Fruit fly (Drosophila melanogaster): ENCODE measurements around the gene CG12104.

The CG12104 gene

dm6 chr3L:1579169-1579853 is 23.2 kb downstream of the CG12104 start (continued):
- peak; percentile 58 for TF ChIP-seq CG2116 (GFP tag; optimal IDR thresholded peaks at IDR 0.05)
- no peak for TF ChIP-seq Nf-YC (tag; optimal IDR thresholded peaks at IDR 0.05)
- no peak for TF ChIP-seq gsb (GFP tag; IDR thresholded peaks at IDR 0.05)
- no peak for TF ChIP-seq usp (GFP tag; optimal IDR thresholded peaks at IDR 0.05)
- peak; percentile 58 for TF ChIP-seq TFAM (GFP tag; optimal IDR thresholded peaks at IDR 0.05)
- TF ChIP-seq nerfin-2 (GFP tag; IDR thresholded peaks at IDR 0.05; ENCODE audit: partially characterized antibody) = no peak
- peak; percentile 59 for TF ChIP-seq CG30431 (GFP tag; optimal IDR thresholded peaks at IDR 0.05)
- peak; percentile 53 for TF ChIP-seq BtbVII (GFP tag; optimal IDR thresholded peaks at IDR 0.05)
- no peak for TF ChIP-seq Dfd (GFP tag; optimal IDR thresholded peaks at IDR 0.05)
- peak; percentile 81 for TF ChIP-seq CG1529 (GFP tag; optimal IDR thresholded peaks at IDR 0.05)
- no peak for TF ChIP-seq Lpt (GFP tag; optimal IDR thresholded peaks at IDR 0.05)
- TF ChIP-seq ranshi (GFP tag; IDR thresholded peaks at IDR 0.05) = peak; percentile 37
- TF ChIP-seq Fer3 (tag; optimal IDR thresholded peaks at IDR 0.05) = peak; percentile 61
- TF ChIP-seq CG32767 (GFP tag; IDR thresholded peaks at IDR 0.05) = no peak
- peak; percentile 13; the same call in 1 of the 2 replicates for TF ChIP-seq klu (GFP tag; IDR thresholded peaks at IDR 0.05)
- TF ChIP-seq emc (GFP tag; optimal IDR thresholded peaks at IDR 0.05) = no peak
- no peak for TF ChIP-seq CG5245 (GFP tag; optimal IDR thresholded peaks at IDR 0.05)
- TF ChIP-seq vvl (GFP tag; IDR thresholded peaks at IDR 0.05) = peak; percentile 37
- TF ChIP-seq dan (GFP tag; IDR thresholded peaks at IDR 0.05) = no peak
- TF ChIP-seq pita (GFP tag; optimal IDR thresholded peaks at IDR 0.05) = no peak
- no peak for TF ChIP-seq al (GFP tag; IDR thresholded peaks at IDR 0.05)
- peak; percentile 73 for TF ChIP-seq CG2712 (tag; optimal IDR thresholded peaks at IDR 0.05)
- TF ChIP-seq CG17802 (tag; optimal IDR thresholded peaks at IDR 0.05) = peak; percentile 58
- no peak for TF ChIP-seq br (optimal IDR thresholded peaks at IDR 0.05)
- TF ChIP-seq gro (GFP tag; optimal IDR thresholded peaks at IDR 0.05) = no peak
- peak; percentile 67 for TF ChIP-seq Side (GFP tag; optimal IDR thresholded peaks at IDR 0.05)
- no peak for TF ChIP-seq CTCF (GFP tag; optimal IDR thresholded peaks at IDR 0.05)
- no peak for TF ChIP-seq CG34422 (GFP tag; IDR thresholded peaks at IDR 0.05)
- TF ChIP-seq ken (GFP tag; IDR thresholded peaks at IDR 0.05) = peak; percentile 58; the same call in 1 of the 3 replicates
- TF ChIP-seq bigmax (GFP tag; optimal IDR thresholded peaks at IDR 0.05) = peak; percentile 1
- no peak for TF ChIP-seq CG13287 (GFP tag; IDR thresholded peaks at IDR 0.05; ENCODE audit: partially characterized antibody)
- no peak for TF ChIP-seq CG13894 (tag; optimal IDR thresholded peaks at IDR 0.05)
- TF ChIP-seq row (GFP tag; IDR thresholded peaks at IDR 0.05) = peak; percentile 65
- TF ChIP-seq sd (tag; optimal IDR thresholded peaks at IDR 0.05) = peak; percentile 86
- TF ChIP-seq Oli (tag; optimal IDR thresholded peaks at IDR 0.05) = peak; percentile 64
- TF ChIP-seq Scr (GFP tag; IDR thresholded peaks at IDR 0.05; ENCODE audit: partially characterized antibody) = no peak
- TF ChIP-seq CG6272 (GFP tag; IDR thresholded peaks at IDR 0.05) = 0 out of 2 replicates have a peak, but pooled peaks have one; percentile 11
- no peak for TF ChIP-seq CG31388 (GFP tag; optimal IDR thresholded peaks at IDR 0.05)
- TF ChIP-seq Ssrp (tag; optimal IDR thresholded peaks at IDR 0.05) = peak; percentile 47
- TF ChIP-seq gcm2 (GFP tag; optimal IDR thresholded peaks at IDR 0.05) = peak; percentile 1
- TF ChIP-seq Meics (GFP tag; optimal IDR thresholded peaks at IDR 0.05) = peak; percentile 55
- no peak for TF ChIP-seq knrl (GFP tag; IDR thresholded peaks at IDR 0.05; ENCODE audit: partially characterized antibody)
- TF ChIP-seq CG33213 (GFP tag; optimal IDR thresholded peaks at IDR 0.05) = peak; percentile 61
- peak; percentile 26 for TF ChIP-seq CG16815 (GFP tag; optimal IDR thresholded peaks at IDR 0.05)
- TF ChIP-seq peb (GFP tag; IDR thresholded peaks at IDR 0.05) = no peak
- no peak for TF ChIP-seq hth (optimal IDR thresholded peaks at IDR 0.05)
- TF ChIP-seq CG1792 (GFP tag; optimal IDR thresholded peaks at IDR 0.05) = no peak
- no peak for TF ChIP-seq D (optimal IDR thresholded peaks at IDR 0.05)
- TF ChIP-seq D (GFP tag; optimal IDR thresholded peaks at IDR 0.05) = peak; percentile 84
- TF ChIP-seq MBD-R2 (GFP tag; IDR thresholded peaks at IDR 0.05) = peak; percentile 19; the same call in 1 of the 2 replicates
- TF ChIP-seq z (GFP tag; IDR thresholded peaks at IDR 0.05) = peak; percentile 76
- no peak for TF ChIP-seq Fer2 (tag; optimal IDR thresholded peaks at IDR 0.05)
